Worm (Caenorhabditis elegans) whole organism, L3 larva: ENCODE results near the gene F56C3.9.
"Not testable (repeated sequence)": the region's sequence is repeated elsewhere in the genome, so short reads cannot be mapped to it uniquely, and the experiment has no call there.

Experiments used
- R02D3.7 ChIP-seq: fragments of 150-350 bp; optimal IDR thresholded peaks from 2 replicates; lab custom pipeline; 2014; ENCODE audit warnings: missing biosample characterization, missing genetic modification characterization
- ZK546.5 ChIP-seq: sonication (generic microtip); optimal IDR thresholded peaks from 2 replicates; lab custom pipeline; 2017; ENCODE audit warnings: missing biosample characterization, missing genetic modification characterization
- aly-2 ChIP-seq: fragments of 150-350 bp; optimal IDR thresholded peaks from 2 replicates; lab custom pipeline; 2014; ENCODE audit warnings: missing biosample characterization, missing genetic modification characterization
- ama-1 ChIP-seq: fragments of 150-350 bp; optimal IDR thresholded peaks from 2 replicates; lab custom pipeline; 2018
- ceh-16 ChIP-seq: sonication (generic microtip); optimal IDR thresholded peaks from 2 replicates; lab custom pipeline; 2017; ENCODE audit warnings: missing biosample characterization, missing genetic modification characterization
- ceh-82 ChIP-seq: fragments of 150-350 bp; optimal IDR thresholded peaks from 2 replicates; lab custom pipeline; 2014; ENCODE audit warnings: missing biosample characterization, missing genetic modification characterization
- ceh-9 ChIP-seq: sonication (generic microtip); optimal IDR thresholded peaks from 2 replicates; lab custom pipeline; 2018; ENCODE audit warnings: missing biosample characterization, missing genetic modification characterization
- egl-27 ChIP-seq: sonication (generic microtip); optimal IDR thresholded peaks from 4 replicates; lab custom pipeline; 2017; ENCODE audit warnings: missing biosample characterization, missing genetic modification reagents, missing genetic modification characterization
- egl-5 ChIP-seq: fragments of 150-350 bp; optimal IDR thresholded peaks from 2 replicates; lab custom pipeline; 2017; ENCODE audit warnings: missing biosample characterization, missing genetic modification reagents, missing genetic modification characterization, inconsistent platforms
- elt-3 ChIP-seq, 3 experiments: fragments of 150-350 bp in 1 of 3; sonication (generic microtip) in 2 of 3; optimal IDR thresholded peaks; 2 replicates in 2 of 3; 4 replicates in 1 of 3; lab custom pipeline; 2014 to 2017; ENCODE audit warnings: missing biosample characterization in 3 of 3, missing genetic modification characterization in 3 of 3
- eor-1 ChIP-seq, 2 experiments: fragments of 150-350 bp; optimal IDR thresholded peaks; 2 replicates each; lab custom pipeline; 2014 to 2018; ENCODE audit warnings: missing biosample characterization in 2 of 2, missing genetic modification characterization in 2 of 2
- fkh-10 ChIP-seq: sonication (generic microtip); optimal IDR thresholded peaks from 2 replicates; lab custom pipeline; 2017; ENCODE audit warnings: missing biosample characterization, missing genetic modification reagents, missing genetic modification characterization
- hmg-11 ChIP-seq: sonication (generic microtip); optimal IDR thresholded peaks from 2 replicates; lab custom pipeline; 2016; ENCODE audit warnings: missing genetic modification characterization, missing compliant biosample characterization
- jun-1 ChIP-seq: fragments of 150-350 bp; optimal IDR thresholded peaks from 2 replicates; lab custom pipeline; 2014; ENCODE audit warnings: missing biosample characterization, missing genetic modification reagents, missing genetic modification characterization
- lin-15B ChIP-seq: fragments of 150-350 bp; optimal IDR thresholded peaks from 2 replicates; lab custom pipeline; 2014; ENCODE audit warnings: missing biosample characterization, missing genetic modification characterization
- mdl-1 ChIP-seq: fragments of 150-350 bp; optimal IDR thresholded peaks from 2 replicates; lab custom pipeline; 2014; ENCODE audit warnings: missing biosample characterization, missing genetic modification characterization
- nfya-1 ChIP-seq: sonication (generic microtip); optimal IDR thresholded peaks from 2 replicates; lab custom pipeline; 2017; ENCODE audit warnings: missing genetic modification characterization, mild to moderate bottlenecking, missing compliant biosample characterization, antibody characterized with exemption, moderate library complexity; ENCODE audit not compliant: insufficient read depth
- nhr-11 ChIP-seq: fragments of 150-350 bp; optimal IDR thresholded peaks from 2 replicates; lab custom pipeline; 2014; ENCODE audit warnings: missing biosample characterization, missing genetic modification characterization
- nhr-12 ChIP-seq: fragments of 150-350 bp; optimal IDR thresholded peaks from 2 replicates; lab custom pipeline; 2014; ENCODE audit warnings: missing biosample characterization, missing genetic modification characterization
- nhr-23 ChIP-seq: fragments of 150-350 bp; optimal IDR thresholded peaks from 2 replicates; lab custom pipeline; 2014; ENCODE audit warnings: missing biosample characterization, missing genetic modification reagents, missing genetic modification characterization
- nhr-237 ChIP-seq: fragments of 150-350 bp; optimal IDR thresholded peaks from 2 replicates; lab custom pipeline; 2014; ENCODE audit warnings: missing biosample characterization, missing genetic modification characterization
- nhr-43 ChIP-seq: sonication (generic microtip); optimal IDR thresholded peaks from 2 replicates; lab custom pipeline; 2016; ENCODE audit warnings: mild to moderate bottlenecking, missing genetic modification characterization, missing compliant biosample characterization; ENCODE audit not compliant: poor library complexity, severe bottlenecking
- nhr-76 ChIP-seq: fragments of 150-350 bp; sonication (generic microtip); optimal IDR thresholded peaks from 5 replicates; lab custom pipeline; 2014; ENCODE audit warnings: missing biosample characterization, missing genetic modification characterization
- pha-4 ChIP-seq: fragments of 150-350 bp; optimal IDR thresholded peaks from 2 replicates; lab custom pipeline; 2014; ENCODE audit warnings: missing biosample characterization, missing genetic modification reagents, missing genetic modification characterization
- pqm-1 ChIP-seq: fragments of 150-350 bp; optimal IDR thresholded peaks from 2 replicates; lab custom pipeline; 2017; ENCODE audit warnings: missing biosample characterization, missing genetic modification characterization, inconsistent platforms
- sea-2 ChIP-seq: fragments of 150-350 bp; sonication (generic microtip); optimal IDR thresholded peaks from 4 replicates; lab custom pipeline; 2014; ENCODE audit warnings: missing biosample characterization, missing genetic modification reagents, missing genetic modification characterization
- skn-1 ChIP-seq: fragments of 150-350 bp; optimal IDR thresholded peaks from 2 replicates; lab custom pipeline; 2014; ENCODE audit warnings: missing biosample characterization, missing genetic modification characterization
- snpc-4 ChIP-seq: fragments of 150-350 bp; optimal IDR thresholded peaks from 2 replicates; lab custom pipeline; 2014; ENCODE audit warnings: missing biosample characterization, missing genetic modification characterization
- tbx-2 ChIP-seq: sonication (generic microtip); optimal IDR thresholded peaks from 2 replicates; lab custom pipeline; 2016; ENCODE audit warnings: mild to moderate bottlenecking, missing genetic modification characterization, missing compliant biosample characterization
- unc-62 ChIP-seq: fragments of 150-350 bp; sonication (generic microtip); optimal IDR thresholded peaks from 4 replicates; lab custom pipeline; 2014; ENCODE audit warnings: missing biosample characterization, missing genetic modification reagents, missing genetic modification characterization
- zag-1 ChIP-seq: fragments of 150-350 bp; optimal IDR thresholded peaks from 2 replicates; lab custom pipeline; 2014; ENCODE audit warnings: missing biosample characterization, missing genetic modification characterization
- ztf-11 ChIP-seq: fragments of 150-350 bp; optimal IDR thresholded peaks from 2 replicates; lab custom pipeline; 2014; ENCODE audit warnings: missing biosample characterization, missing genetic modification characterization
- ztf-4 ChIP-seq: fragments of 150-350 bp; optimal IDR thresholded peaks from 2 replicates; lab custom pipeline; 2014; ENCODE audit warnings: missing biosample characterization, missing genetic modification characterization

Gene F56C3.9

DNA sequence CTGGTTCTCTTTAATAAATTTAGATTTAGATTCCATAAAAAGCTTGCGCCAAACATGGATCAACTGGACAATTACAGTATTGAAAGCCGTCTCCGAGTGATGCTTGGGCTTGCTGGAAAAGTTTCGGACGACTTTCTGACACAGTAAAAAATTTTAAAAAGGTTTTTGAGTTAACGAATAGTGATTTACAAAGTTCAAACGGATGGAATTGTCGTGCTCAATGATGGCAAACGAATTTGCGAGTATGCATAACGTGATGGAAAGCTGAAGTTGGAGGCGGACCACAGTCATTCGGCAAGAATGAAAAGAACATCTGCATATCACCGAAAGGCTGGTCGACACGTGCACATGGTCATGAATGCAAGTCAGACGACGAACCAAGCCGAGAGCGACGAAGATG is 10.2 kb upstream of the F56C3.9 start, which contains the start of gene ZK402.1:
Gene ZK402.1, plus strand, starts transcription at position 301 of the 400 bp plus-strand sequence.
- not testable (repeated sequence) for TF ChIP-seq nhr-12; ZK546.5 (tag; lab: Kevin White, UChicago); R02D3.7 (tag; lab: Kevin White, UChicago)
- TF ChIP-seq, all 47 proteins: peak for 0; not testable (repeated sequence) for 47

DNA sequence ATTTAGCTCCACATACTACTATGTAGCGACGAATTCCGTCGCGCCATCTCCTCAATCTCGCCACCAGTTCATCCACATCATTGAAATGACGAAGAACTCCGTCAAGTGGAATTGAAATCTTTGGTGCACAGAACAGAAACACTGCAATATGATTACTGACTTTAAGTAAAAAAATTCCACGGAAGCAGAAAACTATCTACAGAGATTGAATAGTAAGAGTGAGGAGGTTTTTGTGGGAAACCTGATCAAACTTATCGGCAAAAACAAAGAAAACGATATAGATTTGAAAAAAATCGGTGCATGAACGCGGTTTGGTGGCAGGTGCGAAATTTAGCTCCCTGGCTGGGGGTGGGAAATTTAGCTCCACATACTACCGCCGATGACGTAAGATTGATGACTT is 9.7 kb upstream of the F56C3.9 start, which contains the start of gene ZK402.2:
Gene ZK402.2, plus strand, starts transcription at position 301 of the 400 bp plus-strand sequence.
- not testable (repeated sequence) for TF ChIP-seq nhr-11 (tag; lab: Kevin White, UChicago); aly-2; nhr-76 (tag; lab: Kevin White, UChicago)

DNA sequence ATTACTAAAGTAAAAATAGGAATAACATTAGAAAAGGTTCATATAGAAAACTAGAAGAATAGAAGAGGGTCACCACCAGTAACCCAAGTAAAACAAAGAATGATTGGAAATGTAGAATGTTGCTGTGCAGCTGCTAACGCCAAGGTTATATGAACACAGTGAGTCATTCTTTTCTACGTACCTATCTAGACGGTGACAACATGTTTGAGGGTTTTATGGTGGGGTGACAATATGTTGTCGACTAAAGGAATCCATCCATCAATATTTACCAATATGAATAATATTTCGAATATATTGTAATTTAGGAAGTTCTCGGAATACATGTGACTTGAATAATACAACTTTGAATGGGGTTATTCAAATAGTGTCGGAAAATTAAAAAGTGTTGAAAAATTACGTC is 7.5 kb upstream of the F56C3.9 start, which contains the start of gene ZK402.5:
Gene ZK402.5, minus strand, starts transcription at position 101 of the 400 bp plus-strand sequence.
- TF ChIP-seq ceh-16 (no peak), pha-4 (peak; percentile 28), nhr-23 (no peak), unc-62 (no peak), nhr-237 (tag; lab: Kevin White, UChicago) (no peak), ceh-82 (tag; lab: Kevin White, UChicago) (no peak)

DNA sequence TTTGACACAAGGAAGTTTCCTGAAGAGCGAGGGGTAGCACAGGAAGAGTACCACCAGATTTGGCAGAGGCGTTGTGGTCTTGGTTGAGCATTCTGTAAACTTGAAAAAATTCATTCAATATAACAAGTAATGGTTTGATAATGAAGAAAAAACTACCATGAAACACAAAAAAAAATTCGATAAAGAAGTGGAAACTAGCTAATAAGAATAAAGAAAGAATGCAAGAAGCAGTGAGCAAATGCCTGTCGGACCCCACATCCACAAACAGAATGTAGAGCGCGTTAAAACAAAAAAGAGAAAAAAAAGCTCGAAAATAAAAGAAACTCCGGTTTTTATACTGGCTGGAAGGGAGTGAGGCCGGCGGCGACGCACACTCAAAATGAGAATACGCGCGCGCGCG is 3.7 kb upstream of the F56C3.9 start, which contains the start of gene H39E20.1:
Gene H39E20.1, minus strand, starts transcription at position 101 of the 400 bp plus-strand sequence.
- no peak for TF ChIP-seq zag-1
- no peak for TF ChIP-seq ztf-11 (tag; lab: Kevin White, UChicago)
- TF ChIP-seq ceh-16, result no peak
- TF ChIP-seq tbx-2 (tag; lab: Kevin White, UChicago), result no peak
- no peak for TF ChIP-seq hmg-11 (tag; lab: Kevin White, UChicago)
- TF ChIP-seq ceh-9 (tag; lab: Kevin White, UChicago), result no peak
- no peak for TF ChIP-seq nfya-1 (tag; lab: Kevin White, UChicago)
- no peak for TF ChIP-seq ZK546.5 (tag; lab: Kevin White, UChicago)
- TF ChIP-seq snpc-4 (tag; lab: Kevin White, UChicago), result no peak
- no peak for TF ChIP-seq pqm-1
- no peak for TF ChIP-seq jun-1 (tag; lab: Kevin White, UChicago)
- TF ChIP-seq mdl-1 (tag; lab: Kevin White, UChicago), result no peak
- TF ChIP-seq ztf-4 (tag; lab: Kevin White, UChicago), result no peak
- no peak for TF ChIP-seq skn-1 (tag; lab: Kevin White, UChicago)
- no peak for TF ChIP-seq nhr-11 (tag; lab: Kevin White, UChicago)
- TF ChIP-seq lin-15B, result no peak
- TF ChIP-seq elt-3 (tag; optimal IDR thresholded peaks at IDR 0.05; lab: Kevin White, UChicago), result no peak
- no peak for TF ChIP-seq nhr-12
- TF ChIP-seq ama-1 (lab: Kevin White, UChicago), result no peak

DNA sequence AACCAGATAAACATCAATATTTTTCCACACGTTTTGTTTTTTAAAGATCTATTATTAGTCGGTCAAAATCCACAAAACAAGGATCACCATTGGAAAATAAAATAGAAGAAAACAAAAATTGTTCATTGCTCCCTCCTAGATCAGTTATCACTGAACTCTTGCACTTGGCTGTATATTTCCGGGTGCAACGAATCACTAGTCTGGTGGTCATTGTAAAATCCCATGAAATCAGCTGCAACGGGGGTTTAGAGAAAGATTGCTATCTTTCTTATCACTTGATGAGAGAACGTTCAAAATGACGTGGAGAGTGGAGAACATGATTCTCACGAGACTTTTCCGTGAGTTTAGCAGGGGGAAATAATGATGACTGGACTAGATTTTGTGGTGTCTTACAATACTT is 2.0 kb upstream of the F56C3.9 start:
- peak; percentile 14 for TF ChIP-seq nfya-1 (tag; lab: Kevin White, UChicago)
- peak; percentile 86 for TF ChIP-seq jun-1 (tag; lab: Kevin White, UChicago)
- TF ChIP-seq sea-2 (GFP tag; lab: Kevin White, UChicago), result no peak
- peak; percentile 74 for TF ChIP-seq nhr-43 (tag; lab: Kevin White, UChicago)
- no peak for TF ChIP-seq eor-1 (tag; optimal IDR thresholded peaks at IDR 0.05; lab: Kevin White, UChicago)
- TF ChIP-seq nhr-237 (tag; lab: Kevin White, UChicago), result no peak
- TF ChIP-seq ama-1 (lab: Kevin White, UChicago), result no peak
- TF ChIP-seq unc-62, result no peak
- no peak for TF ChIP-seq fkh-10
- TF ChIP-seq nhr-12, result no peak
- peak; percentile 18 for TF ChIP-seq nhr-23
- peak in 1 of 3 experiments; percentile 27 for TF ChIP-seq elt-3 (tag; optimal IDR thresholded peaks at IDR 0.05; lab: Kevin White, UChicago)
- no peak for TF ChIP-seq ceh-9 (tag; lab: Kevin White, UChicago)
- no peak for TF ChIP-seq zag-1
- TF ChIP-seq ztf-4 (tag; lab: Kevin White, UChicago), result no peak
- peak; percentile 65 for TF ChIP-seq egl-5
- TF ChIP-seq lin-15B, result no peak
- TF ChIP-seq pqm-1, result peak; percentile 72
- TF ChIP-seq egl-27 (tag; lab: Kevin White, UChicago), result peak; percentile 32
- TF ChIP-seq, all 47 proteins: peak for 8
